Fruit fly (Drosophila melanogaster): ENCODE data around the gene CG4733.

The CG4733 gene

dm6 chr3R:19863979-19864775, 26.3 kb upstream of the CG4733 start, which contains the start of the genes CG4572 and CG4686:
Gene CG4572, minus strand, starts transcription at chr3R:19864393.
Gene CG4686, plus strand, starts transcription at chr3R:19864496.
- TF ChIP-seq brk (GFP tag; optimal IDR thresholded peaks at IDR 0.05) (no peak), Vsx2 (GFP tag; optimal IDR thresholded peaks at IDR 0.05; ENCODE audit: partially characterized antibody) (no peak), Dfd (GFP tag; optimal IDR thresholded peaks at IDR 0.05) (no peak), N (GFP tag; optimal IDR thresholded peaks at IDR 0.05) (no peak), Mio (GFP tag; optimal IDR thresholded peaks at IDR 0.05) (no peak), Myc (optimal IDR thresholded peaks at IDR 0.05) (peak; percentile 26), CG32264 (GFP tag; optimal IDR thresholded peaks at IDR 0.05) (peak; percentile 31), Dif (GFP tag; optimal IDR thresholded peaks at IDR 0.05; ENCODE audit: partially characterized antibody) (no peak), Hr78 (GFP tag; optimal IDR thresholded peaks at IDR 0.05) (no peak), CrebA (GFP tag; optimal IDR thresholded peaks at IDR 0.05; ENCODE audit: borderline replicate concordance) (no peak), OdsH (GFP tag; optimal IDR thresholded peaks at IDR 0.05) (peak; percentile 73), tai (GFP tag; optimal IDR thresholded peaks at IDR 0.05) (no peak), HLH106 (tag; optimal IDR thresholded peaks at IDR 0.05) (peak; percentile 95), usp (GFP tag; optimal IDR thresholded peaks at IDR 0.05) (no peak), Jra (GFP tag; optimal IDR thresholded peaks at IDR 0.05) (no peak), rgr (GFP tag; optimal IDR thresholded peaks at IDR 0.05) (peak; percentile 84), foxo (GFP tag; optimal IDR thresholded peaks at IDR 0.05) (peak; percentile 85 to 88), jim (GFP tag; optimal IDR thresholded peaks at IDR 0.05) (no peak), br (GFP tag; optimal IDR thresholded peaks at IDR 0.05) (peak; percentile 87), CG9705 (GFP tag; optimal IDR thresholded peaks at IDR 0.05) (peak; percentile 82), dl (GFP tag; optimal IDR thresholded peaks at IDR 0.05; ENCODE audit: insufficient read depth in 1 of 2, partially characterized antibody in 2 of 2) (no peak), h (GFP tag; optimal IDR thresholded peaks at IDR 0.05) (peak; percentile 79), Hnf4 (GFP tag; optimal IDR thresholded peaks at IDR 0.05) (no peak), psq (GFP tag; optimal IDR thresholded peaks at IDR 0.05) (peak; percentile 85), pan (optimal IDR thresholded peaks at IDR 0.05) (no peak), ey (GFP tag; optimal IDR thresholded peaks at IDR 0.05) (peak; percentile 81), fru (GFP tag; optimal IDR thresholded peaks at IDR 0.05) (peak; percentile 83), GATAd (GFP tag; optimal IDR thresholded peaks at IDR 0.05) (no peak), Abd-B (GFP tag; optimal IDR thresholded peaks at IDR 0.05) (no peak), dmrt93B (GFP tag; optimal IDR thresholded peaks at IDR 0.05) (peak; percentile 65), dsf (GFP tag; optimal IDR thresholded peaks at IDR 0.05; ENCODE audit: borderline replicate concordance) (peak; percentile 64), sv (GFP tag; optimal IDR thresholded peaks at IDR 0.05) (peak; percentile 49), Rel (GFP tag; optimal IDR thresholded peaks at IDR 0.05) (no peak), Rel (tag; optimal IDR thresholded peaks at IDR 0.05) (peak; percentile 95), lola (GFP tag; optimal IDR thresholded peaks at IDR 0.05) (no peak), Sp1 (GFP tag; optimal IDR thresholded peaks at IDR 0.05) (peak; percentile 83), woc (GFP tag; optimal IDR thresholded peaks at IDR 0.05) (peak; percentile 89), Hr83 (GFP tag; optimal IDR thresholded peaks at IDR 0.05; ENCODE audit: poor library complexity, severe bottlenecking) (peak; percentile 66), sage (GFP tag; optimal IDR thresholded peaks at IDR 0.05) (no peak)

- TF ChIP-seq brk (GFP tag; optimal IDR thresholded peaks at IDR 0.05) (no peak), CrebA (GFP tag; optimal IDR thresholded peaks at IDR 0.05; ENCODE audit: borderline replicate concordance) (no peak), jim (GFP tag; optimal IDR thresholded peaks at IDR 0.05) (no peak), Vsx2 (GFP tag; optimal IDR thresholded peaks at IDR 0.05; ENCODE audit: partially characterized antibody) (no peak), rgr (GFP tag; optimal IDR thresholded peaks at IDR 0.05) (no peak), lola (GFP tag; optimal IDR thresholded peaks at IDR 0.05) (no peak), dsf (GFP tag; optimal IDR thresholded peaks at IDR 0.05; ENCODE audit: borderline replicate concordance) (no peak), foxo (GFP tag; optimal IDR thresholded peaks at IDR 0.05) (no peak), fru (GFP tag; optimal IDR thresholded peaks at IDR 0.05) (no peak), Myc (optimal IDR thresholded peaks at IDR 0.05) (no peak), Jra (GFP tag; optimal IDR thresholded peaks at IDR 0.05) (no peak), ey (GFP tag; optimal IDR thresholded peaks at IDR 0.05) (no peak), Hnf4 (GFP tag; optimal IDR thresholded peaks at IDR 0.05) (no peak), Dif (GFP tag; optimal IDR thresholded peaks at IDR 0.05; ENCODE audit: partially characterized antibody) (no peak), Sp1 (GFP tag; optimal IDR thresholded peaks at IDR 0.05) (no peak), woc (GFP tag; optimal IDR thresholded peaks at IDR 0.05) (no peak), sage (GFP tag; optimal IDR thresholded peaks at IDR 0.05) (no peak)
These were observed 17.3 kb upstream of the CG4733 start for dm6 chr3R:19873102-19873737.
